Fruit fly (Drosophila melanogaster) whole organism, adult: Measurements from ENCODE around the gene CG10588.

Source experiments
- CG11617 ChIP-seq: fragments of 200-800 bp; sonication (Bioruptor generic); optimal IDR thresholded peaks from 2 replicates; lab custom pipeline; 2017; ENCODE audit warnings: mild to moderate bottlenecking, missing biosample characterization, missing genetic modification reagents, missing genetic modification characterization
- CG14711 ChIP-seq: fragments of 200-800 bp; sonication (Bioruptor generic); optimal IDR thresholded peaks from 2 replicates; lab custom pipeline; 2018; ENCODE audit warnings: missing biosample characterization, mild to moderate bottlenecking, missing genetic modification characterization, moderate library complexity
- CG33017 ChIP-seq: fragments of 200-800 bp; sonication (Bioruptor generic); optimal IDR thresholded peaks from 2 replicates; lab custom pipeline; 2018; ENCODE audit warnings: missing biosample characterization, mild to moderate bottlenecking, missing genetic modification characterization, moderate library complexity
- CG5204 ChIP-seq: fragments of 200-800 bp; sonication (Bioruptor generic); optimal IDR thresholded peaks from 2 replicates; lab custom pipeline; 2016; ENCODE audit warnings: missing biosample characterization, missing genetic modification characterization
- CG7101 ChIP-seq: fragments of 200-800 bp; sonication (Bioruptor generic); optimal IDR thresholded peaks from 2 replicates; lab custom pipeline; 2018; ENCODE audit warnings: missing biosample characterization, mild to moderate bottlenecking, missing genetic modification characterization, moderate library complexity
- Hr96 ChIP-seq: fragments of 200-800 bp; sonication (Bioruptor generic); optimal IDR thresholded peaks from 2 replicates; lab custom pipeline; 2016; ENCODE audit warnings: missing biosample characterization, missing genetic modification characterization
- Mnt ChIP-seq: fragments of 200-800 bp; sonication (Bioruptor generic); optimal IDR thresholded peaks from 2 replicates; lab custom pipeline; 2016; ENCODE audit warnings: missing biosample characterization, mild to moderate bottlenecking, missing genetic modification characterization
- bab1 ChIP-seq: fragments of 200-800 bp; sonication (Bioruptor generic); optimal IDR thresholded peaks from 3 replicates; lab custom pipeline; 2019; ENCODE audit warnings: missing biosample characterization, mild to moderate bottlenecking, missing genetic modification characterization, moderate library complexity
- cic ChIP-seq: fragments of 200-800 bp; sonication (Bioruptor generic); optimal IDR thresholded peaks from 2 replicates; lab custom pipeline; 2017; ENCODE audit warnings: missing biosample characterization, mild to moderate bottlenecking, missing genetic modification characterization, moderate library complexity
- cnc ChIP-seq, 2 experiments: fragments of >200 bp; optimal IDR thresholded peaks; 2 replicates each; lab custom pipeline; 2017
- kay ChIP-seq: fragments of 200-800 bp; sonication (Bioruptor generic); peaks from one replicate; lab custom pipeline; 2016; ENCODE audit warnings: missing biosample characterization, missing genetic modification characterization, borderline replicate concordance
- ovo ChIP-seq: fragments of 200-800 bp; sonication (Bioruptor generic); optimal IDR thresholded peaks from 2 replicates; lab custom pipeline; 2016; ENCODE audit warnings: missing biosample characterization, missing genetic modification characterization
- tj ChIP-seq: fragments of 200-800 bp; sonication (Bioruptor generic); optimal IDR thresholded peaks from 3 replicates; lab custom pipeline; 2017; ENCODE audit warnings: missing biosample characterization, mild to moderate bottlenecking, missing genetic modification characterization, moderate library complexity
- toe ChIP-seq: fragments of 200-800 bp; sonication (Bioruptor generic); optimal IDR thresholded peaks from 2 replicates; lab custom pipeline; 2016; ENCODE audit warnings: missing biosample characterization, missing genetic modification characterization

dm6 chr3L:20932556-20932955 lies 24.2 kb upstream of the CG10588 start:
- TF ChIP-seq kay (GFP tag; lab: Kevin White, UChicago) = no peak
- TF ChIP-seq CG7101 (tag; lab: Kevin White, UChicago) = no peak
- TF ChIP-seq CG5204 = no peak
- TF ChIP-seq cnc (optimal IDR thresholded peaks at IDR 0.05; lab: Kevin White, UChicago) = no peak
- TF ChIP-seq toe (GFP tag; lab: Kevin White, UChicago) = no peak
- TF ChIP-seq CG33017 (tag; lab: Kevin White, UChicago) = no peak
- no peak for TF ChIP-seq cic
- no peak for TF ChIP-seq CG11617 (GFP tag; lab: Kevin White, UChicago)
- no peak for TF ChIP-seq tj (GFP tag; lab: Kevin White, UChicago)
- TF ChIP-seq Mnt = no peak
- TF ChIP-seq bab1 (GFP tag; lab: Kevin White, UChicago) = no peak
- TF ChIP-seq Hr96 (GFP tag; lab: Kevin White, UChicago) = no peak
- no peak for TF ChIP-seq CG14711 (tag; lab: Kevin White, UChicago)
- TF ChIP-seq ovo (GFP tag; lab: Kevin White, UChicago) = no peak
